Worm (Caenorhabditis elegans) whole organism, mixed stage, embryonic: ENCODE results near the gene oac-5.
A peak's percentile ranks its signal among the peaks of the same experiment; 100 is the strongest.

Experiments used
- bed-3 ChIP-seq: fragments of 200-800 bp; sonication (Bioruptor generic); optimal IDR thresholded peaks from 3 replicates; lab custom pipeline; 2018; ENCODE audit warnings: mild to moderate bottlenecking, missing genetic modification characterization, moderate library complexity, missing compliant biosample characterization
- blmp-1 ChIP-seq: fragments of 150-350 bp; optimal IDR thresholded peaks from 2 replicates; lab custom pipeline; 2014; ENCODE audit warnings: missing biosample characterization, missing genetic modification characterization
- ceh-39 ChIP-seq: fragments of 150-350 bp; optimal IDR thresholded peaks from 2 replicates; lab custom pipeline; 2014; ENCODE audit warnings: missing biosample characterization, missing genetic modification characterization
- ceh-43 ChIP-seq: fragments of 200-800 bp; sonication (Bioruptor generic); optimal IDR thresholded peaks from 2 replicates; lab custom pipeline; 2018; ENCODE audit warnings: mild to moderate bottlenecking, missing genetic modification characterization, moderate library complexity, missing compliant biosample characterization
- ceh-83 ChIP-seq: fragments of 200-800 bp; sonication (Bioruptor generic); optimal IDR thresholded peaks from 2 replicates; lab custom pipeline; 2018; ENCODE audit warnings: mild to moderate bottlenecking, missing genetic modification characterization, missing compliant biosample characterization
- ces-1 ChIP-seq: fragments of 150-350 bp; optimal IDR thresholded peaks from 2 replicates; lab custom pipeline; 2014; ENCODE audit warnings: missing biosample characterization, missing genetic modification reagents, missing genetic modification characterization
- drap-1 ChIP-seq: fragments of 200-800 bp; sonication (Bioruptor generic); optimal IDR thresholded peaks from 3 replicates; lab custom pipeline; 2018; ENCODE audit warnings: mild to moderate bottlenecking, missing genetic modification characterization, missing compliant biosample characterization
- elt-3 ChIP-seq: fragments of 150-350 bp; optimal IDR thresholded peaks from 2 replicates; lab custom pipeline; 2014; ENCODE audit warnings: missing biosample characterization, missing genetic modification characterization
- flh-1 ChIP-seq: fragments of 200-800 bp; sonication (Bioruptor generic); optimal IDR thresholded peaks from 2 replicates; lab custom pipeline; 2018; ENCODE audit warnings: mild to moderate bottlenecking, missing genetic modification characterization, moderate library complexity, missing compliant biosample characterization
- lin-13 ChIP-seq: fragments of 150-350 bp; optimal IDR thresholded peaks from 2 replicates; lab custom pipeline; 2014; ENCODE audit warnings: missing biosample characterization, missing genetic modification characterization
- lin-32 ChIP-seq: fragments of 200-800 bp; sonication (Bioruptor generic); optimal IDR thresholded peaks from 2 replicates; lab custom pipeline; 2018; ENCODE audit warnings: mild to moderate bottlenecking, missing genetic modification characterization, missing compliant biosample characterization
- lsy-2 ChIP-seq: fragments of 150-350 bp; optimal IDR thresholded peaks from 2 replicates; lab custom pipeline; 2014; ENCODE audit warnings: missing biosample characterization, missing genetic modification characterization
- mab-5 ChIP-seq: fragments of 150-350 bp; optimal IDR thresholded peaks from 2 replicates; lab custom pipeline; 2014; ENCODE audit warnings: missing biosample characterization, missing genetic modification characterization
- mls-2 ChIP-seq: sonication (generic microtip); optimal IDR thresholded peaks from 2 replicates; lab custom pipeline; 2016; ENCODE audit warnings: mild to moderate bottlenecking, missing genetic modification characterization, moderate library complexity, missing compliant biosample characterization
- nhr-12 ChIP-seq: fragments of 150-350 bp; optimal IDR thresholded peaks from 2 replicates; lab custom pipeline; 2014; ENCODE audit warnings: missing biosample characterization, missing genetic modification characterization
- nhr-237 ChIP-seq: fragments of 150-350 bp; optimal IDR thresholded peaks from 2 replicates; lab custom pipeline; 2014; ENCODE audit warnings: missing biosample characterization, missing genetic modification characterization
- nhr-28 ChIP-seq: fragments of 150-350 bp; optimal IDR thresholded peaks from 2 replicates; lab custom pipeline; 2014; ENCODE audit warnings: missing biosample characterization, missing genetic modification characterization
- nhr-76 ChIP-seq: sonication (generic microtip); optimal IDR thresholded peaks from 2 replicates; lab custom pipeline; 2017; ENCODE audit warnings: missing biosample characterization, missing genetic modification characterization
- pha-4 ChIP-seq: fragments of 150-350 bp; optimal IDR thresholded peaks from 2 replicates; lab custom pipeline; 2018; ENCODE audit warnings: missing biosample characterization, missing genetic modification reagents, missing genetic modification characterization
- sem-2 ChIP-seq: fragments of 200-800 bp; sonication (Bioruptor generic); optimal IDR thresholded peaks from 2 replicates; lab custom pipeline; 2018; ENCODE audit warnings: mild to moderate bottlenecking, missing genetic modification characterization, missing compliant biosample characterization
- snpc-4 ChIP-seq: fragments of 150-350 bp; optimal IDR thresholded peaks from 2 replicates; lab custom pipeline; 2014; ENCODE audit warnings: missing biosample characterization, missing genetic modification characterization
- sptf-1 ChIP-seq: sonication (generic microtip); optimal IDR thresholded peaks from 2 replicates; lab custom pipeline; 2017; ENCODE audit warnings: mild to moderate bottlenecking, missing genetic modification characterization, moderate library complexity, missing compliant biosample characterization
- tbx-8 ChIP-seq: fragments of 200-800 bp; sonication (Bioruptor generic); optimal IDR thresholded peaks from 2 replicates; lab custom pipeline; 2018; ENCODE audit warnings: mild to moderate bottlenecking, missing genetic modification characterization, moderate library complexity, missing compliant biosample characterization
- unc-120 ChIP-seq: sonication (generic microtip); optimal IDR thresholded peaks from 2 replicates; lab custom pipeline; 2017; ENCODE audit warnings: missing genetic modification characterization, missing compliant biosample characterization; ENCODE audit not compliant: poor library complexity, severe bottlenecking
- unc-62 ChIP-seq: fragments of 150-350 bp; optimal IDR thresholded peaks from 2 replicates; lab custom pipeline; 2014; ENCODE audit warnings: missing biosample characterization, missing genetic modification reagents, missing genetic modification characterization
- zip-8 ChIP-seq: fragments of 150-350 bp; optimal IDR thresholded peaks from 2 replicates; lab custom pipeline; 2014; ENCODE audit warnings: missing biosample characterization, missing genetic modification characterization
- ztf-11 ChIP-seq: fragments of 150-350 bp; optimal IDR thresholded peaks from 2 replicates; lab custom pipeline; 2014; ENCODE audit warnings: missing biosample characterization, missing genetic modification characterization

The oac-5 gene

DNA sequence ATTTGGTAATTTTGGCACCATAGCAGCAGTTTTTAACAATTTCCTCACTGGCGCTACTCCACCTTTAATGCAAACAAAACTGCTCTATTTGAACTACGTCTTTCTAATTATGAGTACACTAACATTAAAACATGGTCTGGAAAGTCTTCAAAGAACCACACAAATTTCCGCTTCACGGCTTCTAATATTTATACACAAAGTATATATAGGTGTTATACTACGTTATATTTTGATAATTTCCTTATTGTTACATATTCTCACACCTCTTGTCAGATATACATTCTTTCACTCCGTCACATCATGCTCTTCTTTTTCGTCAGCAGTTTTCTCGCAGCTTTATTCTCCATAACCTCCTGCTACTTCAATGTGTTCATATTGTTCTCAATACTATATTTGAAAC is 7.8 kb downstream of the oac-5 start, which contains the start of gene srbc-82:
Gene srbc-82 (plus strand): TSS at position 301 of the 400 bp plus-strand sequence.
- no peak for TF ChIP-seq elt-3

DNA sequence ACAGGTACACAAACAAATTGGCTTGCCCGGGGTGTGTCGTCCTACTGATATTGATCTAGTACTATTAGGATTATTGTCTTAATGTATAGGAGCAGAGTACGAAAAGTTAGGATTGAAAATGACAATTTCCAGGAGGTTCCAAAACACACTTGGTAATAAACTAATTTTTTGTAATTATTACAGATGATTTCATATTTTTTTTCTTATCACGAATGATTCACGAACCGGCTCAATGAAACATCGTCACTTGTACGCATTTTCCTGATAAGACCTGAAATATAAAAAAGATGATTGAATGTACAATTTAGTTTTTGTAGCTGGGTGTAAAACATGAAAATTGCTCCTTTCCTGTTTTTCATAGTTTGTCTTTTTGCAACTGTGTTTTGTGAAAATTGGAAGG is 9.9 kb downstream of the oac-5 start, which contains the start of the genes C31A11.13 and oac-6:
Gene C31A11.13 (minus strand): TSS at position 113 of the 400 bp plus-strand sequence.
Gene oac-6 (plus strand): TSS at position 279 of the 400 bp plus-strand sequence.
- TF ChIP-seq snpc-4 (no peak), unc-62 (no peak), lin-13 (tag; lab: Kevin White, UChicago) (no peak), lin-32 (GFP tag; lab: Kevin White, UChicago) (no peak), ceh-43 (no peak), nhr-28 (tag; lab: Kevin White, UChicago) (no peak)

- TF ChIP-seq unc-62 (no peak), nhr-28 (tag; lab: Kevin White, UChicago) (no peak), snpc-4 (no peak)
Observed at ce11 chrV:16307253-16307652, 14.7 kb downstream of the oac-5 start, which contains the start of gene srxa-7. Gene srxa-7, plus strand, starts transcription at chrV:16307553.

DNA sequence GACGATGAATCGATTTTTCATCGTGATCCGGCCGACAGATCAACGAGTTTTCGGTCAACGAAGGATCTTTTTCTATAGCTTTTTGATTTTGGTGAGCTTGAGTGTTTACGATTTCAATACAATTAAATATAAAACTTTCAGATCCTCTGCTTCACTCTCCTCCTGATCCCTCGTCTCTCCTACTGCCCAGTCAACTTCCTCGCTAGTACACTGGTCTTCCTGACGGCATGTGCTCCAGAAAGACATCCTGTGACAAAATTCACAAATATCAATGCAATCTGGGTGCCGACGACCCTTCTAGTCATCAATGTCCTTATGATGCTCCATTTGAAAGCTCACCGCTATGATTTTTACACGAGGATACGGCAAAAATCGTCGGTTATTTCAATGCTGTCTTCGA is 15.8 kb downstream of the oac-5 start:
- TF ChIP-seq ces-1 (GFP tag; lab: Kevin White, UChicago) (no peak), pha-4 (tag; lab: Kevin White, UChicago) (no peak), nhr-76 (tag; lab: Kevin White, UChicago) (no peak), snpc-4 (no peak), lin-13 (tag; lab: Kevin White, UChicago) (no peak), nhr-12 (tag; lab: Kevin White, UChicago) (no peak), bed-3 (GFP tag; lab: Kevin White, UChicago) (no peak), unc-120 (tag; lab: Kevin White, UChicago) (no peak), zip-8 (tag; lab: Kevin White, UChicago) (no peak), drap-1 (GFP tag; lab: Kevin White, UChicago) (no peak), ceh-83 (GFP tag; lab: Kevin White, UChicago) (no peak), tbx-8 (GFP tag; lab: Kevin White, UChicago) (no peak)

DNA sequence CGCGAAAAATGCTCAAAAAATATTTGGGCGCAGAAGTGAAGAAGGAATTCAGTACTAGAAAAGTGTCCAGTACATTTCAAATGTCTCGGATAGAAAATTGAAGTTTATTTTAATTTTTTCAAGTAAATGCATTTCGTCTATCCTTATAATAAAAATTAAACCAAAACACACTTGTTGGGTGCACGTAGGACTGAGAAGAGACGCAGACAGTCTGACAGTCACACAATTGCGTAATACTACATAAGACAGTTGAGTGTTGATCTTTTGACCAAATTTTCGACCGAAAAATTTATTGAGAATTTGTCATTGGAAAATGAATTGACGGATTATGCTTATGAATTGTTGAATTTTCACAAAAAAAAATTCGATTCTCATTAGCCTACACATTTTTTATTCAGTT is 17.0 kb downstream of the oac-5 start, which contains the start of gene oac-7:
Gene oac-7 (plus strand): TSS at position 283 of the 400 bp plus-strand sequence.
- TF ChIP-seq ces-1 (GFP tag; lab: Kevin White, UChicago) (no peak), ztf-11 (tag; lab: Kevin White, UChicago) (no peak), zip-8 (tag; lab: Kevin White, UChicago) (peak; percentile 74), mab-5 (tag; lab: Kevin White, UChicago) (no peak), sptf-1 (no peak), nhr-28 (tag; lab: Kevin White, UChicago) (peak; percentile 12), lsy-2 (tag; lab: Kevin White, UChicago) (no peak), elt-3 (no peak), nhr-237 (no peak)

DNA sequence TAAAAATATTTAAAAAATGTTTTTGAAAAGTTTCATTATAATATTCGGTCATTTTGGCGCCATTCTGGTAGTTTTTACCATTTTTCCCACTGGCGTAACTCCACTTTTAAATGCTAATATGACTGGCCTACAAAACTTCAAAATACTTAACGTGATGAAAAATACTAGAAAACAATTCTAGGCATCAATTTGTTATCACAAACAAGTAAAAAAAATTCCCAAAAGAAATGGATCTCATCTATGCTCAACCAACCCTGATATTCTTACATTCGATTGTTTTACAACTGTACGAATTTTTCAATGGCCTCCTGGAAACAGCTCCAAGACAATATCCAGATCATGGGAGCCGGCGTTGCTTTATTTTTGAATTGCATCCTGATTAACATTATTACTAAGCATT is 22.5 kb downstream of the oac-5 start, which contains the start of gene str-214:
Gene str-214 (plus strand): TSS at position 301 of the 400 bp plus-strand sequence.
- no peak for TF ChIP-seq ceh-39 (tag; lab: Kevin White, UChicago)
- TF ChIP-seq elt-3: no peak
- no peak for TF ChIP-seq sem-2 (GFP tag; lab: Kevin White, UChicago)
- TF ChIP-seq mab-5 (tag; lab: Kevin White, UChicago): no peak
- no peak for TF ChIP-seq drap-1 (GFP tag; lab: Kevin White, UChicago)
- TF ChIP-seq zip-8 (tag; lab: Kevin White, UChicago): no peak
- no peak for TF ChIP-seq unc-62
- TF ChIP-seq lsy-2 (tag; lab: Kevin White, UChicago): no peak
- TF ChIP-seq mls-2 (tag; lab: Kevin White, UChicago): no peak
- TF ChIP-seq lin-32 (GFP tag; lab: Kevin White, UChicago): no peak
- no peak for TF ChIP-seq blmp-1 (tag; lab: Kevin White, UChicago)
- no peak for TF ChIP-seq flh-1
- TF ChIP-seq, all 35 proteins: peak for 0

DNA sequence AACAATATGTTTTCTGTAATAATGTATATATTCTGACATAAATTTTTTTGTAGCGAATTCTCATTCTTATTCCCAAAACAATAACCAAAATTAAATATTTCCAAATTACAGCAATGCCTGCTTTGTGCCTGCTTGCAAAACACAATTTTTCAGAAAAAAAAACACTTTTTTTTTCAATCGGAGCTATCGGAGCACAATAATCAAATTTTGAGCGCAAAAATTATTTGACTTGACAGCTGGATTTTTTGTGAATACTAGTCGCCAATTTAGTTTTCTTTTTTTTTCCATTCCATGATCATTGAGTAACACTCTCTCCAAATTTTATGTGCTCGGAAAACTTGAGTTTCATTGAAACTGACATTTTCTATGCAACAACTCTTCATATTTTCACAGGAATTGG is 24.7 kb downstream of the oac-5 start, which contains the start of gene srh-180:
Gene srh-180 (plus strand): TSS at position 301 of the 400 bp plus-strand sequence.
- TF ChIP-seq blmp-1 (tag; lab: Kevin White, UChicago): no peak
- no peak for TF ChIP-seq ceh-83 (GFP tag; lab: Kevin White, UChicago)
- TF ChIP-seq lin-32 (GFP tag; lab: Kevin White, UChicago): no peak
- no peak for TF ChIP-seq pha-4 (tag; lab: Kevin White, UChicago)
- no peak for TF ChIP-seq unc-120 (tag; lab: Kevin White, UChicago)
- TF ChIP-seq sem-2 (GFP tag; lab: Kevin White, UChicago): no peak
